Fruit fly (Drosophila melanogaster) whole organism, embryonic: ENCODE results near the gene CG34398.

ENCODE experiments used
- B-H2 ChIP-seq: fragments of 200-800 bp; sonication (Bioruptor generic); optimal IDR thresholded peaks from 2 replicates; lab custom pipeline; 2018; ENCODE audit warnings: missing biosample characterization, mild to moderate bottlenecking, missing genetic modification characterization
- CG10979 ChIP-seq: fragments of 200-800 bp; sonication (Bioruptor generic); optimal IDR thresholded peaks from 2 replicates; lab custom pipeline; 2018; ENCODE audit warnings: missing biosample characterization, mild to moderate bottlenecking, missing genetic modification characterization, moderate library complexity
- CG11247 ChIP-seq: fragments of 200-800 bp; sonication (Bioruptor generic); IDR thresholded peaks from 2 replicates; pipeline ENCODE4 v1.3.6; 2022; ENCODE audit warnings: missing biosample characterization, missing genetic modification characterization
- CG11398 ChIP-seq: fragments of 200-800 bp; sonication (Bioruptor generic); optimal IDR thresholded peaks from 2 replicates; lab custom pipeline; 2016; ENCODE audit warnings: missing biosample characterization, missing genetic modification characterization
- CG12155 ChIP-seq: fragments of 200-800 bp; sonication (Bioruptor generic); optimal IDR thresholded peaks from 3 replicates; lab custom pipeline; 2016; ENCODE audit warnings: missing biosample characterization, missing genetic modification characterization
- CG12391 ChIP-seq: fragments of 200-800 bp; sonication (Bioruptor generic); optimal IDR thresholded peaks from 3 replicates; lab custom pipeline; 2018; ENCODE audit warnings: missing biosample characterization, mild to moderate bottlenecking, missing genetic modification characterization, moderate library complexity
- CG14441 ChIP-seq: fragments of 200-800 bp; sonication (Bioruptor generic); IDR thresholded peaks from 2 replicates; pipeline ENCODE4 v1.3.6; 2022; ENCODE audit warnings: missing biosample characterization, missing genetic modification characterization
- CG15696 ChIP-seq: fragments of 200-800 bp; sonication (Bioruptor generic); optimal IDR thresholded peaks from 2 replicates; lab custom pipeline; 2019; ENCODE audit warnings: missing biosample characterization, mild to moderate bottlenecking, missing genetic modification characterization, moderate library complexity
- CG1603 ChIP-seq: fragments of 200-800 bp; sonication (Bioruptor generic); optimal IDR thresholded peaks from 2 replicates; lab custom pipeline; 2019; ENCODE audit warnings: missing biosample characterization, mild to moderate bottlenecking, missing genetic modification characterization, moderate library complexity
- CG17359 ChIP-seq: fragments of 200-800 bp; sonication (Bioruptor generic); optimal IDR thresholded peaks from 3 replicates; lab custom pipeline; 2018; ENCODE audit warnings: missing biosample characterization, mild to moderate bottlenecking, missing genetic modification characterization, moderate library complexity
- CG1792 ChIP-seq: fragments of 200-800 bp; sonication (Bioruptor generic); optimal IDR thresholded peaks from 2 replicates; lab custom pipeline; 2016; ENCODE audit warnings: missing biosample characterization, missing genetic modification characterization
- CG2120 ChIP-seq: fragments of 200-800 bp; sonication (Bioruptor generic); optimal IDR thresholded peaks from 3 replicates; lab custom pipeline; 2016; ENCODE audit warnings: missing biosample characterization, missing genetic modification characterization
- CG2202 ChIP-seq: fragments of 200-800 bp; sonication (Bioruptor generic); optimal IDR thresholded peaks from 2 replicates; lab custom pipeline; 2018; ENCODE audit warnings: missing biosample characterization, mild to moderate bottlenecking, missing genetic modification characterization
- CG2875 ChIP-seq: fragments of 200-800 bp; sonication (Bioruptor generic); optimal IDR thresholded peaks from 2 replicates; lab custom pipeline; 2017; ENCODE audit warnings: missing biosample characterization, mild to moderate bottlenecking, missing genetic modification characterization, missing genetic modification reagents
- CG30403 ChIP-seq: fragments of 200-800 bp; sonication (Bioruptor generic); optimal IDR thresholded peaks from 3 replicates; lab custom pipeline; 2016; ENCODE audit warnings: missing biosample characterization, missing genetic modification characterization
- CG3065 ChIP-seq: fragments of 200-800 bp; sonication (Bioruptor generic); optimal IDR thresholded peaks from 2 replicates; lab custom pipeline; 2016; ENCODE audit warnings: missing biosample characterization, missing genetic modification characterization
- CG31224 ChIP-seq: fragments of 200-800 bp; sonication (Bioruptor generic); IDR thresholded peaks from 2 replicates; pipeline ENCODE4 v1.3.6; 2022; ENCODE audit warnings: missing biosample characterization, missing genetic modification characterization
- CG3847 ChIP-seq: fragments of 200-800 bp; sonication (Bioruptor generic); IDR thresholded peaks from 2 replicates; pipeline ENCODE4 v1.3.6; 2022; ENCODE audit warnings: missing biosample characterization, missing genetic modification characterization
- CG4424 ChIP-seq: fragments of 200-800 bp; sonication (Bioruptor generic); optimal IDR thresholded peaks from 3 replicates; lab custom pipeline; 2016; ENCODE audit warnings: missing biosample characterization, missing genetic modification characterization
- CG8290 ChIP-seq, 3 experiments: fragments of 200-800 bp; sonication (Bioruptor generic); optimal IDR thresholded peaks; 2 replicates each; lab custom pipeline; 2016 to 2019; ENCODE audit warnings: missing biosample characterization in 3 of 3, missing genetic modification characterization in 3 of 3, mild to moderate bottlenecking in 2 of 3, moderate library complexity in 1 of 3
- CG9817 ChIP-seq: fragments of 200-800 bp; sonication (Bioruptor generic); optimal IDR thresholded peaks from 2 replicates; lab custom pipeline; 2018; ENCODE audit warnings: missing biosample characterization, mild to moderate bottlenecking, missing genetic modification characterization, moderate library complexity
- Chrac-16 ChIP-seq: fragments of 200-800 bp; sonication (Bioruptor generic); optimal IDR thresholded peaks from 3 replicates; lab custom pipeline; 2016; ENCODE audit warnings: missing biosample characterization, missing genetic modification characterization
- Dp ChIP-seq: fragments of 200-800 bp; sonication (Bioruptor generic); optimal IDR thresholded peaks from 2 replicates; lab custom pipeline; 2018; ENCODE audit warnings: missing biosample characterization, mild to moderate bottlenecking, missing genetic modification characterization, moderate library complexity
- Fer1 ChIP-seq: fragments of 200-800 bp; sonication (Bioruptor generic); optimal IDR thresholded peaks from 2 replicates; lab custom pipeline; 2017; ENCODE audit warnings: missing biosample characterization, mild to moderate bottlenecking, missing genetic modification characterization
- Jarid2 ChIP-seq: fragments of 200-800 bp; sonication (Bioruptor generic); optimal IDR thresholded peaks from 3 replicates; lab custom pipeline; 2017; ENCODE audit warnings: mild to moderate bottlenecking, missing biosample characterization, missing genetic modification reagents, missing genetic modification characterization
- MBD-R2 ChIP-seq: fragments of 200-800 bp; sonication (Bioruptor generic); IDR thresholded peaks from 2 replicates; pipeline ENCODE4 v1.3.6; 2022; ENCODE audit warnings: missing biosample characterization, missing genetic modification characterization
- Mes4 ChIP-seq: fragments of 200-800 bp; sonication (Bioruptor generic); optimal IDR thresholded peaks from 2 replicates; lab custom pipeline; 2016; ENCODE audit warnings: missing biosample characterization, missing genetic modification characterization
- Nf-YB ChIP-seq: fragments of 200-800 bp; sonication (Bioruptor generic); optimal IDR thresholded peaks from 3 replicates; lab custom pipeline; 2019; ENCODE audit warnings: missing biosample characterization, mild to moderate bottlenecking, missing genetic modification characterization, moderate library complexity
- PHDP ChIP-seq: fragments of 200-800 bp; sonication (Bioruptor generic); optimal IDR thresholded peaks from 3 replicates; lab custom pipeline; 2018; ENCODE audit warnings: missing biosample characterization, mild to moderate bottlenecking, missing genetic modification characterization, moderate library complexity
- Ptx1 ChIP-seq: fragments of 200-800 bp; sonication (Bioruptor generic); IDR thresholded peaks from 2 replicates; pipeline ENCODE4 v1.3.6; 2022; ENCODE audit warnings: missing biosample characterization, missing genetic modification characterization
- Scr ChIP-seq: fragments of 200-800 bp; sonication (Bioruptor generic); IDR thresholded peaks from 2 replicates; pipeline ENCODE4 v1.3.6; 2022; ENCODE audit warnings: missing biosample characterization, missing genetic modification characterization; ENCODE audit not compliant: partially characterized antibody
- Sin3A ChIP-seq: fragments of >200 bp; optimal IDR thresholded peaks from 2 replicates; lab custom pipeline; 2018
- Sox102F ChIP-seq: fragments of 200-800 bp; sonication (Bioruptor generic); optimal IDR thresholded peaks from 2 replicates; lab custom pipeline; 2018; ENCODE audit warnings: missing biosample characterization, mild to moderate bottlenecking, missing genetic modification characterization, moderate library complexity
- Ssrp ChIP-seq: fragments of 200-800 bp; sonication (Bioruptor generic); optimal IDR thresholded peaks from 2 replicates; lab custom pipeline; 2018; ENCODE audit warnings: missing biosample characterization, mild to moderate bottlenecking, missing genetic modification characterization, moderate library complexity
- az2 ChIP-seq: fragments of 200-800 bp; sonication (Bioruptor generic); optimal IDR thresholded peaks from 3 replicates; lab custom pipeline; 2016; ENCODE audit warnings: missing biosample characterization, missing genetic modification characterization
- corto ChIP-seq: fragments of 200-800 bp; sonication (Bioruptor generic); optimal IDR thresholded peaks from 2 replicates; lab custom pipeline; 2016; ENCODE audit warnings: missing biosample characterization, mild to moderate bottlenecking, missing genetic modification characterization, moderate library complexity
- gro ChIP-seq: fragments of 200-800 bp; sonication (Bioruptor generic); optimal IDR thresholded peaks from 2 replicates; lab custom pipeline; 2016; ENCODE audit warnings: missing biosample characterization, missing genetic modification characterization
- mirr ChIP-seq: fragments of 200-800 bp; sonication (Bioruptor generic); optimal IDR thresholded peaks from 3 replicates; lab custom pipeline; 2018; ENCODE audit warnings: missing biosample characterization, mild to moderate bottlenecking, missing genetic modification characterization
- otp ChIP-seq: fragments of 200-800 bp; sonication (Bioruptor generic); IDR thresholded peaks from 3 replicates; pipeline ENCODE4, ENCODE4 v1.3.6; 2022; ENCODE audit warnings: missing biosample characterization, missing genetic modification characterization
- ro ChIP-seq: fragments of 200-800 bp; sonication (Bioruptor generic); IDR thresholded peaks from 2 replicates; pipeline ENCODE4 v1.3.6; 2022; ENCODE audit warnings: missing biosample characterization, missing genetic modification characterization
- sens ChIP-seq: fragments of 200-800 bp; sonication (Bioruptor generic); peaks from one replicate; lab custom pipeline; 2016; ENCODE audit warnings: missing biosample characterization, missing genetic modification characterization
- stc ChIP-seq: fragments of 200-800 bp; sonication (Bioruptor generic); IDR thresholded peaks from 2 replicates; pipeline ENCODE4 v1.3.6; 2022; ENCODE audit warnings: missing biosample characterization, missing genetic modification characterization
- sug ChIP-seq: fragments of 200-800 bp; optimal IDR thresholded peaks from 2 replicates; lab custom pipeline; 2019; ENCODE audit warnings: missing biosample characterization, mild to moderate bottlenecking, missing genetic modification characterization, moderate library complexity
- tin ChIP-seq: fragments of 200-800 bp; sonication (Bioruptor generic); optimal IDR thresholded peaks from 3 replicates; lab custom pipeline; 2016; ENCODE audit warnings: missing biosample characterization, missing genetic modification characterization
- tna ChIP-seq: fragments of 200-800 bp; sonication (Bioruptor generic); IDR thresholded peaks from 2 replicates; pipeline ENCODE4 v1.3.6; 2022; ENCODE audit warnings: missing biosample characterization, missing genetic modification characterization; ENCODE audit not compliant: partially characterized antibody
- trem ChIP-seq: fragments of 200-800 bp; optimal IDR thresholded peaks from 3 replicates; lab custom pipeline; 2019; ENCODE audit warnings: missing biosample characterization, mild to moderate bottlenecking, missing genetic modification characterization, moderate library complexity
- vvl ChIP-seq: fragments of 200-800 bp; sonication (Bioruptor generic); IDR thresholded peaks from 2 replicates; pipeline ENCODE4 v1.3.6; 2022; ENCODE audit warnings: missing biosample characterization, missing genetic modification characterization
- wdn ChIP-seq: fragments of 200-800 bp; sonication (Bioruptor generic); IDR thresholded peaks from 2 replicates; pipeline ENCODE4 v1.3.6; 2022; ENCODE audit warnings: missing biosample characterization, missing genetic modification characterization

Gene CG34398

dm6 chr2L:8952194-8953037 lies 53.8 kb downstream of the CG34398 start (continued):
- TF ChIP-seq CG10979: peak; percentile 27
- TF ChIP-seq tin: peak; percentile 23
- TF ChIP-seq CG1792 (GFP tag; lab: Kevin White, UChicago): no peak
- peak; percentile 58 for TF ChIP-seq vvl
- no peak for TF ChIP-seq corto
- TF ChIP-seq CG2120 (GFP tag; lab: Kevin White, UChicago): peak; percentile 72
- 0 out of 2 replicates have a peak, but pooled peaks have one; percentile 10 for TF ChIP-seq tna (GFP tag; lab: Robert Waterston, UW)
- TF ChIP-seq Ssrp: peak; percentile 23
- no peak for TF ChIP-seq CG11247 (GFP tag; lab: Robert Waterston, UW)
- peak; percentile 27 for TF ChIP-seq CG2202 (tag; lab: Kevin White, UChicago)
- TF ChIP-seq Sin3A (lab: Kevin White, UChicago): no peak
- TF ChIP-seq CG4424: peak; percentile 49
- peak; percentile 48 for TF ChIP-seq PHDP (tag; lab: Kevin White, UChicago)
- TF ChIP-seq B-H2 (GFP tag; lab: Kevin White, UChicago): no peak
- peak; percentile 30 for TF ChIP-seq CG3065 (GFP tag; lab: Kevin White, UChicago)
- peak; percentile 32; the same call in 1 of the 2 replicates for TF ChIP-seq MBD-R2 (GFP tag; lab: Robert Waterston, UW)
- peak; percentile 33 for TF ChIP-seq Fer1 (GFP tag; lab: Kevin White, UChicago)
- TF ChIP-seq CG17359 (tag; lab: Kevin White, UChicago): peak; percentile 37
- peak; percentile 34 for TF ChIP-seq CG30403 (GFP tag; lab: Kevin White, UChicago)
- no peak for TF ChIP-seq ro (GFP tag; lab: Robert Waterston, UW)
- peak; percentile 42 for TF ChIP-seq CG12155 (GFP tag; lab: Kevin White, UChicago)
- TF ChIP-seq Scr: peak; percentile 51; the same call in 1 of the 2 replicates
- TF ChIP-seq Chrac-16: peak; percentile 55
- no peak for TF ChIP-seq CG9817 (tag; lab: Kevin White, UChicago)
- TF ChIP-seq Ptx1 (GFP tag; lab: Robert Waterston, UW): peak; percentile 58
- TF ChIP-seq CG3847 (GFP tag; lab: Robert Waterston, UW): peak; percentile 37; the same call in 1 of the 2 replicates
- peak; percentile 64 for TF ChIP-seq CG1603 (tag; lab: Kevin White, UChicago)
- TF ChIP-seq sug (tag; lab: Kevin White, UChicago): peak; percentile 54
- TF ChIP-seq sens (GFP tag; lab: Kevin White, UChicago): peak; percentile 86
- peak; percentile 15 for TF ChIP-seq az2 (GFP tag; lab: Kevin White, UChicago)
- peak; percentile 2 for TF ChIP-seq CG15696 (tag; lab: Kevin White, UChicago)
- TF ChIP-seq Jarid2 (GFP tag; lab: Kevin White, UChicago): peak; percentile 16
- 0 out of 2 replicates have a peak, but pooled peaks have one; percentile 22 for TF ChIP-seq wdn (GFP tag; lab: Robert Waterston, UW)
- TF ChIP-seq CG2875 (GFP tag; lab: Kevin White, UChicago): peak; percentile 33
- TF ChIP-seq CG31224: 0 out of 2 replicates have a peak, but pooled peaks have one; percentile 36
- TF ChIP-seq CG8290 (GFP tag; optimal IDR thresholded peaks at IDR 0.05; lab: Kevin White, UChicago): no peak
- peak in 1 of 2 experiments; percentile 61 for TF ChIP-seq CG8290 (tag; optimal IDR thresholded peaks at IDR 0.05; lab: Kevin White, UChicago)
- peak; percentile 12 for TF ChIP-seq CG11398 (GFP tag; lab: Kevin White, UChicago)
- TF ChIP-seq stc (GFP tag; lab: Robert Waterston, UW): peak; percentile 56; the same call in 1 of the 2 replicates
- no peak for TF ChIP-seq Nf-YB (GFP tag; lab: Kevin White, UChicago)
- TF ChIP-seq Mes4 (GFP tag; lab: Kevin White, UChicago): peak; percentile 30
- TF ChIP-seq Dp (GFP tag; lab: Kevin White, UChicago): peak; percentile 14
- peak; percentile 24 for TF ChIP-seq Sox102F (GFP tag; lab: Kevin White, UChicago)
- peak; percentile 12 for TF ChIP-seq CG12391
- TF ChIP-seq CG14441 (GFP tag; lab: Robert Waterston, UW): peak; percentile 56
- TF ChIP-seq trem (tag; lab: Kevin White, UChicago): peak; percentile 35
- peak; percentile 42 for TF ChIP-seq mirr (GFP tag; lab: Kevin White, UChicago)
- TF ChIP-seq gro (GFP tag; lab: Kevin White, UChicago): peak; percentile 17
- peak; percentile 38; the same call in 1 of the 3 replicates for TF ChIP-seq otp (GFP tag; lab: Robert Waterston, UW)
